Fruit fly (Drosophila melanogaster) whole organism, embryonic: ENCODE measurements around the gene Mul1.
A peak's percentile ranks its signal among the peaks of the same experiment; 100 is the strongest.

Experiments
- ATbp ChIP-seq: fragments of 200-800 bp; sonication (Bioruptor generic); optimal IDR thresholded peaks from 2 replicates; lab custom pipeline; 2017; ENCODE audit warnings: missing biosample characterization, mild to moderate bottlenecking, missing genetic modification characterization, missing genetic modification reagents
- Atf3 ChIP-seq: fragments of 200-800 bp; sonication (Bioruptor generic); optimal IDR thresholded peaks from 3 replicates; lab custom pipeline; 2016; ENCODE audit warnings: missing biosample characterization, missing genetic modification characterization
- CG11093 ChIP-seq: fragments of 200-800 bp; sonication (Bioruptor generic); IDR thresholded peaks from 3 replicates; pipeline ENCODE4 v1.3.6; 2022; ENCODE audit warnings: missing biosample characterization, missing genetic modification characterization
- CG11398 ChIP-seq: fragments of 200-800 bp; sonication (Bioruptor generic); optimal IDR thresholded peaks from 2 replicates; lab custom pipeline; 2016; ENCODE audit warnings: missing biosample characterization, missing genetic modification characterization
- CG11560 ChIP-seq: fragments of 200-800 bp; sonication (Bioruptor generic); IDR thresholded peaks from 3 replicates; pipeline ENCODE4 v1.3.6; 2022; ENCODE audit warnings: missing biosample characterization, missing genetic modification characterization
- CG11695 ChIP-seq: fragments of 200-800 bp; sonication (Bioruptor generic); IDR thresholded peaks from 3 replicates; pipeline ENCODE4 v1.3.6; 2022; ENCODE audit warnings: missing biosample characterization, missing genetic modification characterization
- CG13287 ChIP-seq: fragments of 200-800 bp; sonication (Bioruptor generic); IDR thresholded peaks from 2 replicates; pipeline ENCODE4 v1.3.6; 2022; ENCODE audit warnings: missing biosample characterization, missing genetic modification characterization; ENCODE audit not compliant: partially characterized antibody
- CG14441 ChIP-seq: fragments of 200-800 bp; sonication (Bioruptor generic); IDR thresholded peaks from 2 replicates; pipeline ENCODE4 v1.3.6; 2022; ENCODE audit warnings: missing biosample characterization, missing genetic modification characterization
- CG15073 ChIP-seq: fragments of 200-800 bp; sonication (Bioruptor generic); optimal IDR thresholded peaks from 2 replicates; lab custom pipeline; 2016; ENCODE audit warnings: missing biosample characterization, missing genetic modification characterization
- CG15514 ChIP-seq: fragments of 200-800 bp; sonication (Bioruptor generic); optimal IDR thresholded peaks from 3 replicates; lab custom pipeline; 2017; ENCODE audit warnings: missing biosample characterization, missing genetic modification characterization, mild to moderate bottlenecking, moderate library complexity, missing genetic modification reagents
- CG18619 ChIP-seq: fragments of 200-800 bp; sonication (Bioruptor generic); optimal IDR thresholded peaks from 3 replicates; lab custom pipeline; 2017; ENCODE audit warnings: missing biosample characterization, mild to moderate bottlenecking, missing genetic modification characterization
- CG2875 ChIP-seq: fragments of 200-800 bp; sonication (Bioruptor generic); optimal IDR thresholded peaks from 2 replicates; lab custom pipeline; 2017; ENCODE audit warnings: missing biosample characterization, mild to moderate bottlenecking, missing genetic modification characterization, missing genetic modification reagents
- CG31441 ChIP-seq: fragments of 200-800 bp; sonication (Bioruptor generic); IDR thresholded peaks from 2 replicates; pipeline ENCODE4 v1.3.6; 2022; ENCODE audit warnings: missing biosample characterization, missing genetic modification characterization
- CG34376 ChIP-seq: fragments of 200-800 bp; sonication (Bioruptor generic); optimal IDR thresholded peaks from 2 replicates; lab custom pipeline; 2018; ENCODE audit warnings: missing biosample characterization, mild to moderate bottlenecking, missing genetic modification characterization
- CG3726 ChIP-seq: fragments of 200-800 bp; sonication (Bioruptor generic); IDR thresholded peaks from 3 replicates; pipeline ENCODE4, ENCODE4 v1.3.6; 2022; ENCODE audit warnings: missing biosample characterization, missing genetic modification characterization
- CG3847 ChIP-seq: fragments of 200-800 bp; sonication (Bioruptor generic); IDR thresholded peaks from 2 replicates; pipeline ENCODE4 v1.3.6; 2022; ENCODE audit warnings: missing biosample characterization, missing genetic modification characterization
- CG4707 ChIP-seq: fragments of 200-800 bp; sonication (Bioruptor generic); optimal IDR thresholded peaks from 2 replicates; lab custom pipeline; 2018; ENCODE audit warnings: missing biosample characterization, mild to moderate bottlenecking, missing genetic modification characterization, moderate library complexity
- CG4820 ChIP-seq: fragments of 200-800 bp; sonication (Bioruptor generic); optimal IDR thresholded peaks from 3 replicates; lab custom pipeline; 2016; ENCODE audit warnings: missing biosample characterization, missing genetic modification characterization
- CG6654 ChIP-seq: fragments of 200-800 bp; sonication (Bioruptor generic); optimal IDR thresholded peaks from 2 replicates; lab custom pipeline; 2017; ENCODE audit warnings: missing biosample characterization, mild to moderate bottlenecking, missing genetic modification characterization
- CG9215 ChIP-seq: fragments of 200-800 bp; sonication (Bioruptor generic); IDR thresholded peaks from 2 replicates; pipeline ENCODE4 v1.3.6; 2022; ENCODE audit warnings: missing biosample characterization, missing genetic modification characterization
- CG9437 ChIP-seq: fragments of 200-800 bp; sonication (Bioruptor generic); optimal IDR thresholded peaks from 2 replicates; lab custom pipeline; 2018; ENCODE audit warnings: missing biosample characterization, mild to moderate bottlenecking, missing genetic modification characterization
- Doc2 ChIP-seq: fragments of 200-800 bp; sonication (Bioruptor generic); IDR thresholded peaks from 2 replicates; pipeline ENCODE4 v1.3.6; 2022; ENCODE audit warnings: missing biosample characterization, missing genetic modification characterization
- HLH3B ChIP-seq: fragments of 200-800 bp; sonication (Bioruptor generic); IDR thresholded peaks from 2 replicates; pipeline ENCODE4 v1.3.6; 2022; ENCODE audit warnings: missing biosample characterization, missing genetic modification characterization
- Jarid2 ChIP-seq: fragments of 200-800 bp; sonication (Bioruptor generic); optimal IDR thresholded peaks from 3 replicates; lab custom pipeline; 2017; ENCODE audit warnings: mild to moderate bottlenecking, missing biosample characterization, missing genetic modification reagents, missing genetic modification characterization
- MESR4 ChIP-seq: fragments of 200-800 bp; sonication (Bioruptor generic); optimal IDR thresholded peaks from 2 replicates; lab custom pipeline; 2018; ENCODE audit warnings: missing biosample characterization, mild to moderate bottlenecking, missing genetic modification characterization, moderate library complexity
- Med ChIP-seq: fragments of 200-800 bp; sonication (Bioruptor generic); peaks from one replicate; lab custom pipeline; 2016; ENCODE audit warnings: missing biosample characterization, missing genetic modification characterization, mild to moderate bottlenecking, inconsistent platforms, moderate library complexity
- Mes4 ChIP-seq: fragments of 200-800 bp; sonication (Bioruptor generic); optimal IDR thresholded peaks from 2 replicates; lab custom pipeline; 2016; ENCODE audit warnings: missing biosample characterization, missing genetic modification characterization
- Sox102F ChIP-seq: fragments of 200-800 bp; sonication (Bioruptor generic); optimal IDR thresholded peaks from 2 replicates; lab custom pipeline; 2018; ENCODE audit warnings: missing biosample characterization, mild to moderate bottlenecking, missing genetic modification characterization, moderate library complexity
- Xrp1 ChIP-seq: fragments of 200-800 bp; sonication (Bioruptor generic); IDR thresholded peaks from 2 replicates; pipeline ENCODE4 v1.3.6; 2022; ENCODE audit warnings: missing biosample characterization, missing genetic modification characterization
- ac ChIP-seq: fragments of 200-800 bp; sonication (Bioruptor generic); optimal IDR thresholded peaks from 3 replicates; lab custom pipeline; 2017; ENCODE audit warnings: missing biosample characterization, mild to moderate bottlenecking, missing genetic modification characterization
- ash1 ChIP-seq: fragments of 200-800 bp; sonication (Bioruptor generic); optimal IDR thresholded peaks from 2 replicates; lab custom pipeline; 2018; ENCODE audit warnings: missing biosample characterization, mild to moderate bottlenecking, missing genetic modification characterization
- bsh ChIP-seq, 2 experiments: fragments of 200-800 bp; sonication (Bioruptor generic); optimal IDR thresholded peaks; 2 replicates each; lab custom pipeline; 2017 to 2018; ENCODE audit warnings: mild to moderate bottlenecking in 2 of 2, missing biosample characterization in 2 of 2, missing genetic modification characterization in 2 of 2, moderate library complexity in 1 of 2
- cas ChIP-seq: fragments of 200-800 bp; sonication (Bioruptor generic); IDR thresholded peaks from 2 replicates; pipeline ENCODE4 v1.3.6; 2022; ENCODE audit warnings: missing biosample characterization, missing genetic modification characterization
- croc ChIP-seq: fragments of 200-800 bp; sonication (Bioruptor generic); conservative IDR thresholded peaks from 3 replicates; pipeline ENCODE4 v1.3.6; 2022; ENCODE audit warnings: missing biosample characterization, missing genetic modification characterization
- dysf ChIP-seq: fragments of 200-800 bp; sonication (Bioruptor generic); IDR thresholded peaks from 3 replicates; pipeline ENCODE4 v1.3.6; 2022; ENCODE audit warnings: missing biosample characterization, missing genetic modification characterization
- esg ChIP-seq: fragments of 200-800 bp; sonication (Bioruptor generic); conservative IDR thresholded peaks from 2 replicates; pipeline ENCODE4 v1.3.6; 2022; ENCODE audit warnings: missing biosample characterization, missing genetic modification characterization
- gce ChIP-seq: fragments of 200-800 bp; sonication (Bioruptor generic); IDR thresholded peaks from 3 replicates; pipeline ENCODE4 v1.3.6; 2022; ENCODE audit warnings: missing biosample characterization, missing genetic modification characterization
- insv ChIP-seq, 2 experiments: fragments of 200-800 bp; sonication (Bioruptor generic); optimal IDR thresholded peaks; 3 replicates each; lab custom pipeline; 2016 to 2018; ENCODE audit warnings: missing biosample characterization in 2 of 2, missing genetic modification characterization in 2 of 2
- kah ChIP-seq: fragments of 200-800 bp; sonication (Bioruptor generic); optimal IDR thresholded peaks from 2 replicates; lab custom pipeline; 2018; ENCODE audit warnings: missing biosample characterization, mild to moderate bottlenecking, missing genetic modification characterization
- ken ChIP-seq: fragments of 200-800 bp; sonication (Bioruptor generic); IDR thresholded peaks from 3 replicates; pipeline ENCODE4 v1.3.6; 2022; ENCODE audit warnings: missing biosample characterization, missing genetic modification characterization
- lbe ChIP-seq: fragments of 200-800 bp; sonication (Bioruptor generic); optimal IDR thresholded peaks from 2 replicates; lab custom pipeline; 2016; ENCODE audit warnings: missing biosample characterization, mild to moderate bottlenecking, missing genetic modification characterization
- pzg ChIP-seq: fragments of 200-800 bp; sonication (Bioruptor generic); optimal IDR thresholded peaks from 3 replicates; lab custom pipeline; 2018; ENCODE audit warnings: missing biosample characterization, mild to moderate bottlenecking, missing genetic modification characterization, moderate library complexity
- row ChIP-seq: fragments of 200-800 bp; sonication (Bioruptor generic); IDR thresholded peaks from 3 replicates; pipeline ENCODE4 v1.3.6; 2022; ENCODE audit warnings: missing biosample characterization, missing genetic modification characterization
- sens ChIP-seq: fragments of 200-800 bp; sonication (Bioruptor generic); peaks from one replicate; lab custom pipeline; 2016; ENCODE audit warnings: missing biosample characterization, missing genetic modification characterization
- tna ChIP-seq: fragments of 200-800 bp; sonication (Bioruptor generic); IDR thresholded peaks from 2 replicates; pipeline ENCODE4 v1.3.6; 2022; ENCODE audit warnings: missing biosample characterization, missing genetic modification characterization; ENCODE audit not compliant: partially characterized antibody
- tx ChIP-seq: fragments of 200-800 bp; sonication (Bioruptor generic); optimal IDR thresholded peaks from 2 replicates; lab custom pipeline; 2016; ENCODE audit warnings: missing biosample characterization, missing genetic modification characterization
- unc-4 ChIP-seq: fragments of 200-800 bp; sonication (Bioruptor generic); IDR thresholded peaks from 2 replicates; pipeline ENCODE4 v1.3.6; 2022; ENCODE audit warnings: missing biosample characterization, missing genetic modification characterization; ENCODE audit not compliant: partially characterized antibody
- vvl ChIP-seq: fragments of 200-800 bp; sonication (Bioruptor generic); IDR thresholded peaks from 2 replicates; pipeline ENCODE4 v1.3.6; 2022; ENCODE audit warnings: missing biosample characterization, missing genetic modification characterization
- wek ChIP-seq: fragments of 200-800 bp; sonication (Bioruptor generic); optimal IDR thresholded peaks from 3 replicates; lab custom pipeline; 2018; ENCODE audit warnings: missing biosample characterization, mild to moderate bottlenecking, missing genetic modification characterization, moderate library complexity
- wor ChIP-seq: fragments of 200-800 bp; sonication (Bioruptor generic); IDR thresholded peaks from 2 replicates; pipeline ENCODE4 v1.3.6; 2022; ENCODE audit warnings: missing biosample characterization, missing genetic modification characterization
- yki ChIP-seq: fragments of >200 bp; optimal IDR thresholded peaks from 3 replicates; lab custom pipeline; 2018

The Mul1 gene

DNA sequence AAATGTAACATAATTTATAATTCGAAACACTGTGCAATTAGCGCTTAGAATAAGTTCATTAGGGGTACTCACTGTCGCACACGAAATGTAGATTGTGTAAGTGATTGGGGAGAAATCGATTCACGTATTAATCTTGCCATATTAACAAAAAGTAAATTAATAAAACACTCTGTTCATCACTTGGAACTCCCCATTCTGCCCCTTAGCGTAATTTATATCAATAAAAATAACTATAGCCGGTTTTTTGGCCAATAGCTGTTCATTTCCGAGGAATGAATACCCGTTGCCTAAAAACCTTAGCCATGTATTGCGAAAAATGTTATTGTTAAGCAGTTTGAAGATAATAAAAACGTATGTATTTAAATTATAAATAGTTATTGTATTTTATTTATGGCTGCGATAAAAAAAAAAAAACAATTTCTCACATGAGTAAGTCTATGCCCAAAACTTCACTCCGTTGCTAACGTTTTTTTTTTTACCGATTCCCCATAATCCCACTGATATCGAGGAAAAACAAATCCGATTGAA lies 38.1 kb downstream of the Mul1 start, which contains the start of gene Ugt305A1 (continued):
- TF ChIP-seq insv (GFP tag; optimal IDR thresholded peaks at IDR 0.05; lab: Kevin White, UChicago) (no peak), wek (GFP tag; lab: Kevin White, UChicago) (peak; percentile 50), Jarid2 (no peak), CG11093 (GFP tag; lab: Robert Waterston, UW) (no peak), esg (GFP tag; lab: Robert Waterston, UW) (no peak), tna (GFP tag; lab: Robert Waterston, UW) (no peak), HLH3B (no peak), bsh (GFP tag; optimal IDR thresholded peaks at IDR 0.05; lab: Kevin White, UChicago) (no peak), ash1 (no peak), cas (GFP tag; lab: Robert Waterston, UW) (no peak), CG11695 (GFP tag; lab: Robert Waterston, UW) (no peak), gce (GFP tag; lab: Robert Waterston, UW) (no peak), vvl (no peak), wor (GFP tag; lab: Robert Waterston, UW) (no peak), croc (GFP tag; lab: Robert Waterston, UW) (no peak), CG18619 (GFP tag; lab: Kevin White, UChicago) (no peak), Xrp1 (GFP tag; lab: Robert Waterston, UW) (no peak), sens (GFP tag; lab: Kevin White, UChicago) (peak; percentile 78), CG14441 (GFP tag; lab: Robert Waterston, UW) (no peak), row (peak; percentile 50; the same call in 2 of the 3 replicates), lbe (GFP tag; lab: Kevin White, UChicago) (no peak), CG9437 (GFP tag; lab: Kevin White, UChicago) (no peak), ken (no peak), CG9215 (GFP tag; lab: Robert Waterston, UW) (no peak), ATbp (GFP tag; lab: Kevin White, UChicago) (no peak), CG11398 (GFP tag; lab: Kevin White, UChicago) (no peak), CG31441 (0 out of 2 replicates have a peak, but pooled peaks have one; percentile 11), CG13287 (no peak), unc-4 (GFP tag; lab: Robert Waterston, UW) (no peak), pzg (no peak), Doc2 (GFP tag; lab: Robert Waterston, UW) (no peak), CG4707 (GFP tag; lab: Kevin White, UChicago) (no peak), CG4820 (GFP tag; lab: Kevin White, UChicago) (no peak), CG3726 (GFP tag; lab: Robert Waterston, UW) (no peak), Atf3 (GFP tag; lab: Kevin White, UChicago) (no peak), CG2875 (GFP tag; lab: Kevin White, UChicago) (no peak), Sox102F (GFP tag; lab: Kevin White, UChicago) (peak; percentile 31), yki (lab: Kevin White, UChicago) (no peak), CG34376 (GFP tag; lab: Kevin White, UChicago) (peak; percentile 6), CG6654 (GFP tag; lab: Kevin White, UChicago) (no peak), MESR4 (no peak), ac (no peak), CG15073 (GFP tag; lab: Kevin White, UChicago) (no peak), kah (no peak), dysf (GFP tag; lab: Robert Waterston, UW) (0 out of 3 replicates have a peak, but pooled peaks have one; percentile 19), Med (peak; percentile 65), tx (GFP tag; lab: Kevin White, UChicago) (no peak), CG3847 (GFP tag; lab: Robert Waterston, UW) (no peak), Mes4 (no peak), CG15514 (GFP tag; lab: Kevin White, UChicago) (peak; percentile 4), CG11560 (tag; lab: Robert Waterston, UW) (no peak)
